Worm (Caenorhabditis elegans) whole organism, young adult: ENCODE results near the gene srt-22.

ENCODE experiments used
- B0019.2 ChIP-seq: fragments of 200-800 bp; sonication (Bioruptor generic); conservative IDR thresholded peaks from 2 replicates; pipeline ENCODE4 v1.3.6; 2022; ENCODE audit warnings: missing genetic modification reagents, missing genetic modification characterization, missing compliant biosample characterization
- D2030.7 ChIP-seq: fragments of 200-800 bp; sonication (Bioruptor generic); IDR thresholded peaks from 2 replicates; pipeline ENCODE4 v1.3.6; 2022; ENCODE audit warnings: missing genetic modification reagents, missing genetic modification characterization, missing compliant biosample characterization
- F10E7.11 ChIP-seq: sonication (generic microtip); optimal IDR thresholded peaks from 2 replicates; lab custom pipeline; 2017; ENCODE audit warnings: mild to moderate bottlenecking, missing genetic modification characterization, moderate library complexity, missing compliant biosample characterization
- Y53G8AR.9 ChIP-seq: fragments of 200-800 bp; sonication (Bioruptor generic); conservative IDR thresholded peaks from 2 replicates; pipeline ENCODE4 v1.3.6; 2022; ENCODE audit warnings: missing genetic modification reagents, missing genetic modification characterization, missing compliant biosample characterization
- Y67H2A.10 ChIP-seq: fragments of 200-800 bp; sonication (Bioruptor generic); conservative IDR thresholded peaks from 2 replicates; pipeline ENCODE4 v1.3.6; 2022; ENCODE audit warnings: missing genetic modification reagents, missing genetic modification characterization, missing compliant biosample characterization
- aptf-3 ChIP-seq: fragments of 200-800 bp; sonication (Bioruptor generic); IDR thresholded peaks from 2 replicates; pipeline ENCODE4 v1.3.6; 2022; ENCODE audit warnings: missing genetic modification characterization, missing compliant biosample characterization
- bed-1 ChIP-seq: fragments of 200-800 bp; sonication (Bioruptor generic); IDR thresholded peaks from 2 replicates; pipeline ENCODE4 v1.3.6; 2022; ENCODE audit warnings: missing genetic modification reagents, missing genetic modification characterization, missing compliant biosample characterization
- ceh-27 ChIP-seq: fragments of 200-800 bp; sonication (Bioruptor generic); optimal IDR thresholded peaks from 2 replicates; lab custom pipeline; 2018; ENCODE audit warnings: mild to moderate bottlenecking, missing genetic modification characterization, moderate library complexity, missing compliant biosample characterization
- dpl-1 ChIP-seq: fragments of 150-350 bp; optimal IDR thresholded peaks from 2 replicates; lab custom pipeline; 2014; ENCODE audit warnings: missing biosample characterization, missing genetic modification reagents, missing genetic modification characterization
- gei-17 ChIP-seq: fragments of 200-800 bp; sonication (Bioruptor generic); optimal IDR thresholded peaks from 2 replicates; lab custom pipeline; 2018; ENCODE audit warnings: mild to moderate bottlenecking, missing genetic modification characterization, missing compliant biosample characterization
- hmg-1.2 ChIP-seq: fragments of 200-800 bp; sonication (Bioruptor generic); IDR thresholded peaks from 2 replicates; pipeline ENCODE4 v1.3.6; 2022; ENCODE audit warnings: missing genetic modification reagents, missing genetic modification characterization, missing compliant biosample characterization
- hmg-20 ChIP-seq: fragments of 200-800 bp; sonication (Bioruptor generic); IDR thresholded peaks from 2 replicates; pipeline ENCODE4 v1.3.6; 2022; ENCODE audit warnings: missing genetic modification reagents, missing genetic modification characterization, missing compliant biosample characterization
- let-526 ChIP-seq: fragments of 200-800 bp; sonication (Bioruptor generic); IDR thresholded peaks from 2 replicates; pipeline ENCODE4 v1.3.6; 2022; ENCODE audit warnings: missing genetic modification reagents, missing genetic modification characterization, missing compliant biosample characterization
- lin-26 ChIP-seq: fragments of 200-800 bp; sonication (Bioruptor generic); IDR thresholded peaks from 2 replicates; pipeline ENCODE4 v1.3.6; 2022; ENCODE audit warnings: missing genetic modification reagents, missing genetic modification characterization, missing compliant biosample characterization
- lin-35 ChIP-seq, 3 experiments: fragments of 150-350 bp in 2 of 3; sonication (generic microtip) in 1 of 3; optimal IDR thresholded peaks; 2 replicates each; lab custom pipeline; 2014 to 2018; ENCODE audit warnings: missing biosample characterization in 3 of 3, missing genetic modification characterization in 3 of 3, missing genetic modification reagents in 3 of 3
- madf-3 ChIP-seq: fragments of 200-800 bp; sonication (Bioruptor generic); IDR thresholded peaks from 2 replicates; pipeline ENCODE4 v1.3.6; 2022; ENCODE audit warnings: missing genetic modification reagents, missing genetic modification characterization, missing compliant biosample characterization
- nfya-2 ChIP-seq: fragments of 200-800 bp; sonication (Bioruptor generic); IDR thresholded peaks from 2 replicates; pipeline ENCODE4 v1.3.6; 2022; ENCODE audit warnings: missing genetic modification reagents, missing genetic modification characterization, missing compliant biosample characterization
- tbp1 ChIP-seq: fragments of 200-800 bp; sonication (Bioruptor generic); optimal IDR thresholded peaks from 2 replicates; lab custom pipeline; 2018; ENCODE audit warnings: mild to moderate bottlenecking, missing genetic modification characterization, missing compliant biosample characterization
- ztf-26 ChIP-seq: sonication (generic microtip); optimal IDR thresholded peaks from 2 replicates; lab custom pipeline; 2017; ENCODE audit warnings: missing genetic modification characterization, missing compliant biosample characterization

The srt-22 gene

ce11 chrV:15267405-15267804 is 48.3 kb downstream of the srt-22 start, which contains the start of gene T10H4.13:
Gene T10H4.13 (minus strand): TSS chrV:15267505.
- TF ChIP-seq B0019.2 (GFP tag; lab: Robert Waterston, UW) (no peak), hmg-20 (GFP tag; lab: Robert Waterston, UW) (no peak), D2030.7 (GFP tag; lab: Robert Waterston, UW) (no peak), tbp1 (GFP tag; lab: Kevin White, UChicago) (no peak), madf-3 (no peak), ztf-26 (no peak), Y53G8AR.9 (GFP tag; lab: Robert Waterston, UW) (no peak), lin-26 (GFP tag; lab: Robert Waterston, UW) (no peak), let-526 (no peak), bed-1 (GFP tag; lab: Robert Waterston, UW) (no peak), aptf-3 (GFP tag; lab: Robert Waterston, UW) (no peak)

ce11 chrV:15265814-15266213 is 49.9 kb downstream of the srt-22 start, which contains the start of gene M01B2.13:
Gene M01B2.13 (minus strand): TSS chrV:15265914.
- no peak for TF ChIP-seq aptf-3 (GFP tag; lab: Robert Waterston, UW)
- no peak for TF ChIP-seq nfya-2 (GFP tag; lab: Robert Waterston, UW)
- TF ChIP-seq F10E7.11 (tag; lab: Kevin White, UChicago): no peak
- no peak for TF ChIP-seq dpl-1 (GFP tag; lab: Kevin White, UChicago)
- no peak for TF ChIP-seq let-526
- TF ChIP-seq ceh-27 (GFP tag; lab: Kevin White, UChicago): no peak
- TF ChIP-seq lin-35 (GFP tag; optimal IDR thresholded peaks at IDR 0.05; lab: Kevin White, UChicago): no peak
- TF ChIP-seq hmg-1.2 (GFP tag; lab: Robert Waterston, UW): no peak
- no peak for TF ChIP-seq Y67H2A.10 (GFP tag; lab: Robert Waterston, UW)
- TF ChIP-seq gei-17 (GFP tag; lab: Kevin White, UChicago): no peak
